Worm (Caenorhabditis elegans): Measurements from ENCODE around the gene F41G3.5.

- no peak for TF ChIP-seq zip-5 (tag; optimal IDR thresholded peaks at IDR 0.05)
- no peak for TF ChIP-seq pag-3 (tag; optimal IDR thresholded peaks at IDR 0.05; ENCODE audit: borderline replicate concordance)
- no peak for TF ChIP-seq ahr-1 (tag; optimal IDR thresholded peaks at IDR 0.05)
- TF ChIP-seq dve-1 (tag; optimal IDR thresholded peaks at IDR 0.05), result no peak
- no peak for TF ChIP-seq ets-4 (tag; optimal IDR thresholded peaks at IDR 0.05)
- no peak for TF ChIP-seq hlh-8 (tag; optimal IDR thresholded peaks at IDR 0.05)
- TF ChIP-seq hlh-15 (tag; optimal IDR thresholded peaks at IDR 0.05), result no peak
- no peak for TF ChIP-seq Y22D7AL.16 (tag; optimal IDR thresholded peaks at IDR 0.05)
- no peak for TF ChIP-seq ama-1 (optimal IDR thresholded peaks at IDR 0.05)
These were observed 47.7 kb upstream of the F41G3.5 start, which contains the start of gene C18H9.1 for ce11 chrII:6698784-6699183.

All from whole organism, late embryonic.